Worm (Caenorhabditis elegans) whole organism, midembryonic: ENCODE measurements around the gene glb-24.

Experiments used
- T22C8.4 ChIP-seq: fragments of 200-800 bp; sonication (Bioruptor generic); IDR thresholded peaks from 2 replicates; pipeline ENCODE4 v1.3.6; 2022; ENCODE audit warnings: missing genetic modification characterization, missing compliant biosample characterization
- cog-1 ChIP-seq: sonication (generic microtip); optimal IDR thresholded peaks from 2 replicates; lab custom pipeline; 2016; ENCODE audit warnings: missing genetic modification characterization, missing compliant biosample characterization
- flt-1 ChIP-seq: fragments of 200-800 bp; sonication (Bioruptor generic); IDR thresholded peaks from 2 replicates; pipeline ENCODE4 v1.3.6; 2022; ENCODE audit warnings: missing genetic modification characterization, missing compliant biosample characterization
- klf-2 ChIP-seq: fragments of 200-800 bp; sonication (Bioruptor generic); conservative IDR thresholded peaks from 2 replicates; pipeline ENCODE4 v1.3.6; 2022; ENCODE audit warnings: missing genetic modification reagents, missing genetic modification characterization, missing compliant biosample characterization
- med-1 ChIP-seq: sonication (generic microtip); optimal IDR thresholded peaks from 2 replicates; lab custom pipeline; 2017; ENCODE audit warnings: missing genetic modification characterization, mild to moderate bottlenecking, missing compliant biosample characterization, antibody characterized with exemption, missing genetic modification reagents; ENCODE audit not compliant: insufficient read depth
- ref-1 ChIP-seq: fragments of 200-800 bp; sonication (Bioruptor generic); conservative IDR thresholded peaks from 2 replicates; pipeline ENCODE4 v1.3.6; 2022; ENCODE audit warnings: missing genetic modification reagents, missing genetic modification characterization, missing compliant biosample characterization
- tab-1 ChIP-seq: fragments of 200-800 bp; sonication (Bioruptor generic); IDR thresholded peaks from 2 replicates; pipeline ENCODE4 v1.3.6; 2022; ENCODE audit warnings: missing genetic modification characterization, missing compliant biosample characterization
- ztf-23 ChIP-seq: fragments of 200-800 bp; sonication (Bioruptor generic); IDR thresholded peaks from 2 replicates; pipeline ENCODE4 v1.3.6; 2022; ENCODE audit warnings: missing genetic modification reagents, missing genetic modification characterization, missing compliant biosample characterization
- ztf-29 ChIP-seq: fragments of 200-800 bp; sonication (Bioruptor generic); IDR thresholded peaks from 2 replicates; pipeline ENCODE4 v1.3.6; 2022; ENCODE audit warnings: missing genetic modification reagents, missing genetic modification characterization, missing compliant biosample characterization

The glb-24 gene

ce11 chrV:12882370-12882769 lies 3.4 kb downstream of the glb-24 start:
- TF ChIP-seq T22C8.4 (no peak), ref-1 (GFP tag; lab: Robert Waterston, UW) (no peak)

- TF ChIP-seq tab-1 (GFP tag; lab: Robert Waterston, UW) (no peak), med-1 (GFP tag; lab: Kevin White, UChicago) (no peak), flt-1 (GFP tag; lab: Robert Waterston, UW) (no peak), cog-1 (no peak), T22C8.4 (no peak), ref-1 (GFP tag; lab: Robert Waterston, UW) (no peak), ztf-23 (no peak), ztf-29 (GFP tag; lab: Robert Waterston, UW) (no peak), klf-2 (GFP tag; lab: Robert Waterston, UW) (no peak)
These were observed 4.4 kb downstream of the glb-24 start for ce11 chrV:12881396-12881795.

- no peak for TF ChIP-seq tab-1 (GFP tag; lab: Robert Waterston, UW)
- no peak for TF ChIP-seq ref-1 (GFP tag; lab: Robert Waterston, UW)
- no peak for TF ChIP-seq flt-1 (GFP tag; lab: Robert Waterston, UW)
- TF ChIP-seq cog-1 = no peak
- no peak for TF ChIP-seq med-1 (GFP tag; lab: Kevin White, UChicago)
- TF ChIP-seq ztf-23 = no peak
- no peak for TF ChIP-seq klf-2 (GFP tag; lab: Robert Waterston, UW)
- no peak for TF ChIP-seq T22C8.4
- no peak for TF ChIP-seq ztf-29 (GFP tag; lab: Robert Waterston, UW)
These were observed 6.4 kb downstream of the glb-24 start for ce11 chrV:12879349-12879748.

DNA sequence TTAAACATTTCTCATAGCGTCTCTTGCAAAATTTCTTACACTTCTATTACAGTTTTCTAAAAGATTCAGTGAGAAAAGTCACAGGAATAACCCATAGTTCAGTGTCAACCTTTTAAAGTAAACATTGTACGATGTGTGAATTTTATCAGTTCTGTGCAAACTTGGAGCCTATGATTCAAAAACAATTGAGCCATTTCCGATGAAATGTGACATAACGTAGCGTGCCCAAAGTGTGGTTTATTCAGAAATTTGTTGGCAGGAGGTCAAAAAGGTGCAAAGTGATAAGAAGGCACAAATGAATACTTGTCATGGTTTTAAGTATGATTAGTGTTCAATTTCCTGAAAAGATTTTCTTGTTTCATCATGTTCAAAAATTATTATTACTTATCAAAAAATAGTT lies 8.2 kb downstream of the glb-24 start:
- TF ChIP-seq ztf-23 (no peak), tab-1 (GFP tag; lab: Robert Waterston, UW) (no peak), med-1 (GFP tag; lab: Kevin White, UChicago) (no peak), ref-1 (GFP tag; lab: Robert Waterston, UW) (no peak), klf-2 (GFP tag; lab: Robert Waterston, UW) (no peak), cog-1 (no peak), T22C8.4 (no peak), ztf-29 (GFP tag; lab: Robert Waterston, UW) (no peak), flt-1 (GFP tag; lab: Robert Waterston, UW) (no peak)

DNA sequence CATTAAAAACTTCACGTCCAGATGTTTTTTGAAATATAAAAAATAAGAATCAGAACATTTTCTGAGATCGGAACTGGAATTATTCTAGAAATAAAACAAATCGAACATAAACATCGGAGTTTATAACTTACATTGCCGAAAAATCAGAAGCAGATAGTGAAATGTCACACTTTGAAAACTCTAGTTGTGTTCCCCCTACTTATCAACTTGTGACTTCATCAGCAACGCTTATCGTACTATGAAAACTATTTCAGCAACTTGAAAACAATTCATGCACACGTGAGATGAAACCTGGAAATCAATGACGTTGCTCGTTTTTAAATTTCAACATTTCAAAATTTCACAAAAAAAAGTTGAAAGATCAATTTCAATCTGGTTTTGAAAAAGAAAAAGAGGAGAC lies 9.1 kb downstream of the glb-24 start:
- TF ChIP-seq klf-2 (GFP tag; lab: Robert Waterston, UW) (no peak), flt-1 (GFP tag; lab: Robert Waterston, UW) (no peak), ztf-29 (GFP tag; lab: Robert Waterston, UW) (no peak), ref-1 (GFP tag; lab: Robert Waterston, UW) (no peak), ztf-23 (no peak)

DNA sequence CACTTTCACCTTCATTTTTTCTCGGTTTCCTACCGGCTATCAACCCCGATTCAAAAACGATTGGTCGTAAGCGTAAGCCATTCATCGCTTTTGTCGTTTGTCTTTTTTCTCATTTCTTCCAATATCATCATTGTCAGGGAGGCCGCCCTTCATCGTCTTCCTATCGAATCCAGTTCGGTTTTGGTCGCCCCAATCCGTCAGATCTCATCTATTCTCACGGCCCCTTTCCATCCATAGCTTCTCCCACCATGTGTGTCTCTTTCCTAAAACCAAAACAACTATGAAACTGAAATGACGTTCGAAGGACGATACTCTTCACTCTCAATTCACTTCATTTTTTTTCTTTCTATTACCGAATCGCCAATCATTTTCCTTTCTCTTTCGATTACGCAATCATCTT lies 9.9 kb downstream of the glb-24 start:
- TF ChIP-seq ztf-29 (GFP tag; lab: Robert Waterston, UW) (no peak), tab-1 (GFP tag; lab: Robert Waterston, UW) (no peak), flt-1 (GFP tag; lab: Robert Waterston, UW) (no peak), ztf-23 (no peak), cog-1 (no peak), ref-1 (GFP tag; lab: Robert Waterston, UW) (no peak), klf-2 (GFP tag; lab: Robert Waterston, UW) (no peak), T22C8.4 (no peak), med-1 (GFP tag; lab: Kevin White, UChicago) (no peak)

DNA sequence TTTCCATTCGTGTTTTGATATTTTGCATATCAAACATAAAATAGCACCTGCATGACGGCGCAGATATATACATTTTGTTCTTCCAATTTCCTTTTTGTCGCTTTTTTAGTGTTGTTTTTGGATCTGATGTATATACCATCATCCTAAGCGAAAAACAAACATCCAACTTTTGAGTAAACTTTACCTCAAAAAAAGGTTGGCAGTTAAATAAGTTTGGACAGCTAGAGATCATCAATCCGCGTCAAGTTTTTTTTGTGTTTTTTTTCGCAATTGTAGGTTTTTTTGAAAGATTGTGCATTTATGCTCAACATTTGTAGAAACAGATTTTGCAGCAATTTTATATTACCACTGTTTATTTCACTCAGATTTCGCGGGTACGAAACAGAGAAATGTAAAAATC lies 14.0 kb downstream of the glb-24 start, which contains the start of gene bus-19:
TSS of gene bus-19 (plus strand) at position 301 of the 400 bp plus-strand sequence.
- TF ChIP-seq T22C8.4 (no peak), klf-2 (GFP tag; lab: Robert Waterston, UW) (no peak), med-1 (GFP tag; lab: Kevin White, UChicago) (no peak), ztf-23 (no peak), ref-1 (GFP tag; lab: Robert Waterston, UW) (no peak), tab-1 (GFP tag; lab: Robert Waterston, UW) (no peak), ztf-29 (GFP tag; lab: Robert Waterston, UW) (no peak), flt-1 (GFP tag; lab: Robert Waterston, UW) (no peak), cog-1 (no peak)

DNA sequence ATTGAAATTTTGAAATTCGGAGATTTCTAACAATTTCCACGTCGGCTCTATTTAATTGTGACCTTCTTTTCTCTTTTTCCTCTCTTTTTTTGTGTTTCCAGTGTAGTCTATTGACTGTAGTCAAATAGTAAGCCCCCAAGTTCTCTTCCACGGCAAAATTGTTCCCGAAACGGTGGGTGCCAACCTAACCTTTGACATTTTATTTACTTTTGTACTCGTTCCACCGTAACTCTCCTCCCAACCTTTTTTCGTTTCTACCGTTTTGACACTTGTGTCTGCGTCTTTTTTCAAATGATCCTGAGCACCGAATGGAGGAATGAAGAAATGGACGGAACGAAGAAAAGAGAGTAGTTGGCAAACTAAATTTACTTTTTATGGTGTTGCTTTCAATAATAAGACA lies 15.0 kb downstream of the glb-24 start:
- TF ChIP-seq ref-1 (GFP tag; lab: Robert Waterston, UW) (no peak), klf-2 (GFP tag; lab: Robert Waterston, UW) (no peak), med-1 (GFP tag; lab: Kevin White, UChicago) (no peak), T22C8.4 (no peak), tab-1 (GFP tag; lab: Robert Waterston, UW) (no peak), ztf-23 (no peak), ztf-29 (GFP tag; lab: Robert Waterston, UW) (no peak), cog-1 (no peak), flt-1 (GFP tag; lab: Robert Waterston, UW) (no peak)

DNA sequence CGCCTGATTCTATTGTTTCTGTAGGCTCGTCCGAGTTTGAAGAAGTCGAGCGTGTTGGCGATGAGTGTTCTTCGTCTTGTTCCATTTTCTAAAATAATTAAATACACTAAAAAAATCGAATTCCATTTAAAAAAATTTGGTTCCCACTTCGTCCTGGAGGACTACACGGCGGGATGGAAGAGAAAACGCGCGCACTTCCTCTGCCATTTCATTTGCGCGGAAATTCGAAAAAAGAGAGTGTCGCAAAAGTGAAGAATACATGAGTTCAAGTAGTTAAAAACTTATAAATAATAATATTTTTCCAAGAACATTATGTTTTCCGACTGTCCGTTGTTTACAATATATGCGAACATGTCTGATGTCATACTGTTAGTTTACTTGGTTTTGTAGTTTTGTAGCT lies 15.8 kb downstream of the glb-24 start, which contains the start of gene T07F10.3:
TSS of gene T07F10.3 (minus strand) at position 98 of the 400 bp plus-strand sequence.
- TF ChIP-seq ztf-23 (peak; percentile 87), med-1 (GFP tag; lab: Kevin White, UChicago) (no peak), ztf-29 (GFP tag; lab: Robert Waterston, UW) (no peak), cog-1 (peak; percentile 77), klf-2 (GFP tag; lab: Robert Waterston, UW) (peak; percentile 67; the same call in 1 of the 2 replicates), flt-1 (GFP tag; lab: Robert Waterston, UW) (peak; percentile 85), tab-1 (GFP tag; lab: Robert Waterston, UW) (no peak), T22C8.4 (peak; percentile 23; the same call in 1 of the 2 replicates), ref-1 (GFP tag; lab: Robert Waterston, UW) (no peak)

DNA sequence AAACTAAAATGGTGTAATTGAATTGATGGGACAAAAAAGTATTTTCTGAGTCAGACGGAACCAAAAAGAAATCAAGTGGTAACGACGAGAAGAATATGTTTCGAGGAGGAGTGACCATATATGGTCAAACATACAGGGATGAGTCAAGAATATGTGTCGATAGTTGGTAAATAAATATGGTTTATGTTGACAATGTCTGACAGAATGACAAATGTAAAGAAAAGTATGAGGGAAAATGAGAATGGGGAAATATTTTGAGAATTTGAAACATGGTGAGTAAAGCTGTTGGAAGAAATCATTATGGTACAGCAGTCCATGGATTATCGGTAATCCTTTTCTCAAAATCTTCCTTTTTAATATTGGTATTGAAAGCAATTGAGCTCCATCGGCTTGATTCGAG lies 17.8 kb downstream of the glb-24 start, which contains the start of gene nspg-1:
TSS of gene nspg-1 (minus strand) at position 101 of the 400 bp plus-strand sequence.
- no peak for TF ChIP-seq ref-1 (GFP tag; lab: Robert Waterston, UW)
